Worm (Caenorhabditis elegans) whole organism, early embryonic: ENCODE results near the gene vps-35.

Experiments used
- aly-1 ChIP-seq: sonication (generic microtip); optimal IDR thresholded peaks from 2 replicates; lab custom pipeline; 2016; ENCODE audit warnings: missing genetic modification characterization, missing compliant biosample characterization
- ama-1 ChIP-seq: fragments of 150-350 bp; optimal IDR thresholded peaks from 2 replicates; lab custom pipeline; 2014
- ceh-13 ChIP-seq: fragments of 200-800 bp; sonication (Bioruptor generic); optimal IDR thresholded peaks from 2 replicates; lab custom pipeline; 2018; ENCODE audit warnings: mild to moderate bottlenecking, missing genetic modification characterization, missing compliant biosample characterization
- flt-1 ChIP-seq: fragments of 200-800 bp; sonication (Bioruptor generic); IDR thresholded peaks from 2 replicates; pipeline ENCODE4 v1.3.6; 2022; ENCODE audit warnings: missing genetic modification characterization, missing compliant biosample characterization
- hmbx-1 ChIP-seq: sonication (generic microtip); optimal IDR thresholded peaks from 2 replicates; lab custom pipeline; 2016; ENCODE audit warnings: mild to moderate bottlenecking, missing genetic modification characterization, missing compliant biosample characterization
- pes-1 ChIP-seq: fragments of 200-800 bp; sonication (Bioruptor generic); IDR thresholded peaks from 2 replicates; pipeline ENCODE4 v1.3.6; 2022; ENCODE audit warnings: missing genetic modification reagents, missing genetic modification characterization, missing compliant biosample characterization

DNA sequence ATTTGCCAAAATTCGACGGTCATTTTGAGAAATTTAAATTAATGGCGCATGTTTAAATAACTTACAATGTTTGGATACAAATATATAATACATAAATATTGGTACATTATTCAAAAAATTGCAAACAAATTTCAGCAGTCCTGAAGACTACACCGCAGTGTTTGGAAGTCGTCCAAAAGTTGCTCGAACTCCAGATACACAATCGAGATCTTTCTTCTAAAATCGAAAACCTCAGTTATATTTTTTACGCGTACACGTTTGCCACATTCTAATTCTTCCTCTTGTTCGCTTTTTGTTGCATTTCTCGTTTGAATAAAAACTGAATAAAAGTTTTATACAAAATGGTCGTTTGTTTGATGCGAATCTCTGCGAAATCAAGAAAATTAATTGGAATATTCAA, 3.4 kb upstream of the vps-35 start, which contains the start of gene tsp-18:
- TF ChIP-seq aly-1 (tag; lab: Kevin White, UChicago) (no peak), flt-1 (no peak), ama-1 (no peak), ceh-13 (GFP tag; lab: Kevin White, UChicago) (no peak), pes-1 (no peak), hmbx-1 (tag; lab: Kevin White, UChicago) (no peak)
